Fruit fly (Drosophila melanogaster): ENCODE measurements around the gene ebd1.

The ebd1 gene

DNA sequence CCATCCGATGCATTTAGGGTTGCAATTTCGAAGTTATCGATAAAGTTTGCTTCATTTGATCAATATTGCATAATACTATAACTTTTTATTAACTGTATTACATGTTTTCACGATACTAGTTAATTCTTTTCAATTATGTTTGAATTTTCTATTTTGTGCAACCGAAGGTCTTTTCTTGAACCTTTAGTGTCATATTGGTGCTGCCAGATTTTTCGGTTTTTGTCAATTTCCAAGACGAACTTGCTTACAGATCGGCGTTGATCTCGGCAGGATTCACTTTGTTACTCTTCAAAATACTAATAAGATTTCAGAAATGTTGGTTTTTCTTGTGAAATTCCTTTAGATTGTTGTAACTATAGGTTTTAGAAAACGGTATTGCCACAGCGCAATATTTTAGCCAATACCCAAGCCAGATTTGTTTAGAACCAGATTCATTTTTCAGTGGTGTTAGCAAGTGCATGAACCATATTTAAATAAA, 25.0 kb upstream of the ebd1 start, which contains the start of gene CkIIalpha-i3:
Gene CkIIalpha-i3 (minus strand): TSS at position 263 of the 478 bp plus-strand sequence.
- no peak for TF ChIP-seq CG7045 (GFP tag; optimal IDR thresholded peaks at IDR 0.05)
- no peak for TF ChIP-seq Crg-1 (GFP tag; optimal IDR thresholded peaks at IDR 0.05)
- TF ChIP-seq bab1 (GFP tag; optimal IDR thresholded peaks at IDR 0.05), result no peak
- TF ChIP-seq Clk (GFP tag; optimal IDR thresholded peaks at IDR 0.05), result no peak
- no peak for TF ChIP-seq CG12768 (GFP tag; optimal IDR thresholded peaks at IDR 0.05)
- TF ChIP-seq CG14711 (tag; optimal IDR thresholded peaks at IDR 0.05), result no peak
- no peak for TF ChIP-seq CG1620 (GFP tag; optimal IDR thresholded peaks at IDR 0.05)
- TF ChIP-seq kay (GFP tag; ENCODE audit: borderline replicate concordance), result no peak
- TF ChIP-seq CG7101 (tag; optimal IDR thresholded peaks at IDR 0.05), result no peak
- TF ChIP-seq CG5204 (GFP tag; optimal IDR thresholded peaks at IDR 0.05), result no peak
- no peak for TF ChIP-seq Mnt (GFP tag; optimal IDR thresholded peaks at IDR 0.05)
- TF ChIP-seq cnc (optimal IDR thresholded peaks at IDR 0.05), result no peak
- no peak for TF ChIP-seq pad (GFP tag; optimal IDR thresholded peaks at IDR 0.05)
- TF ChIP-seq tj (GFP tag; optimal IDR thresholded peaks at IDR 0.05), result no peak
- no peak for TF ChIP-seq cic (GFP tag; optimal IDR thresholded peaks at IDR 0.05)
- TF ChIP-seq toe (GFP tag; optimal IDR thresholded peaks at IDR 0.05), result no peak

DNA sequence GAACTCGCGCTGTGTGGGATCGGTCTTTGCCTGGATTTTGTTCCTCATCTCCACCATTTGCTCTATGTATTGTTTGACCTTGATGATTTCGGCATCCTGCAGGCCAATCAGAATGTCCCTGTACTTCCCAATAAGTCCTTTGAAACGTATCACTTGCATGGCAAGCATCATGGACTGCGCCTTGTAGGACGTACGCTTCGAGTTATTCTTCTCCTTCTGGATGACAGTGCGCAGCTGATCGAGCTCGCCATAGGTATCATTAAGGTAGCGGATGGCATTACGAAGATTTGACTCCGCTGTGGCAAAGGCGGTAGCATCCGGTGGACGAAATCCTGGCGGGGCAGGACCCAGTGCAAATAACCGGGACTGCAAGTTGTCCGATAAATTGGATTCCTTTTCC, 24.5 kb upstream of the ebd1 start:
- TF ChIP-seq kay (GFP tag; ENCODE audit: borderline replicate concordance) (no peak), Clk (GFP tag; optimal IDR thresholded peaks at IDR 0.05) (no peak), Crg-1 (GFP tag; optimal IDR thresholded peaks at IDR 0.05) (no peak), CG1620 (GFP tag; optimal IDR thresholded peaks at IDR 0.05) (no peak), Mnt (GFP tag; optimal IDR thresholded peaks at IDR 0.05) (no peak)

DNA sequence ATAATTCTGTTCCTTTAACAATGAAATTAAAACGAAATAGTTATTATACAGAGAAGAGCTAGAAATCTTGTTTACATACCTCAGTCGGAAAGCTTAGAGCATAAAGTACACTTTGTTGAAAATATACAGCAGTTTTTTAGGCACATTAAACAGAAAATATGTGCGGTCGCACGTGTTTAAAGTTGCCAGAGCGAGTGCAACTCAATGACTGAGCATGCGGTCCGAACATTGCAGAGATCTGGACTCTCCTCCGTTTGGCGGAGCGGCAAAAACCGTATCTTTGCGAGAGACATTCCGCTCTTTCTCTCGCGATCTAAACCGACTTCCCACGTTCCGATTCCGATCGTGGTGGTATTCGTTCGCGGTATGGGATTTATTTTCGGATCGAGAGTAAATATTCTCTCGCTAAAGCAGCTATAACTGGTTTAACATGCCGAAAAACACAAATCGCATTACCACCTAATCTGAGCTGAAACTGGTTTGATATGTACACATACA, 22.7 kb upstream of the ebd1 start, which contains the start of gene CG13895:
Gene CG13895 (minus strand): TSS at position 214 of the 498 bp plus-strand sequence.
- TF ChIP-seq CG12768 (GFP tag; optimal IDR thresholded peaks at IDR 0.05), result no peak
- TF ChIP-seq CG1620 (GFP tag; optimal IDR thresholded peaks at IDR 0.05), result no peak
- TF ChIP-seq kay (GFP tag; ENCODE audit: borderline replicate concordance), result no peak
- TF ChIP-seq Clk (GFP tag; optimal IDR thresholded peaks at IDR 0.05), result no peak
- TF ChIP-seq Mnt (GFP tag; optimal IDR thresholded peaks at IDR 0.05), result peak; percentile 46
- no peak for TF ChIP-seq CG14711 (tag; optimal IDR thresholded peaks at IDR 0.05)
- no peak for TF ChIP-seq CG5204 (GFP tag; optimal IDR thresholded peaks at IDR 0.05)
- no peak for TF ChIP-seq CG7101 (tag; optimal IDR thresholded peaks at IDR 0.05)
- TF ChIP-seq cic (GFP tag; optimal IDR thresholded peaks at IDR 0.05), result no peak
- no peak for TF ChIP-seq tj (GFP tag; optimal IDR thresholded peaks at IDR 0.05)
- TF ChIP-seq CG11617 (GFP tag; optimal IDR thresholded peaks at IDR 0.05), result no peak
- no peak for TF ChIP-seq CG7045 (GFP tag; optimal IDR thresholded peaks at IDR 0.05)
- no peak for TF ChIP-seq ovo (GFP tag; optimal IDR thresholded peaks at IDR 0.05)
- TF ChIP-seq Hr96 (GFP tag; optimal IDR thresholded peaks at IDR 0.05), result peak; percentile 4
- peak; percentile 34 for TF ChIP-seq bab1 (GFP tag; optimal IDR thresholded peaks at IDR 0.05)
- TF ChIP-seq CG33017 (tag; optimal IDR thresholded peaks at IDR 0.05), result no peak
- peak; percentile 37 for TF ChIP-seq pad (GFP tag; optimal IDR thresholded peaks at IDR 0.05)

DNA sequence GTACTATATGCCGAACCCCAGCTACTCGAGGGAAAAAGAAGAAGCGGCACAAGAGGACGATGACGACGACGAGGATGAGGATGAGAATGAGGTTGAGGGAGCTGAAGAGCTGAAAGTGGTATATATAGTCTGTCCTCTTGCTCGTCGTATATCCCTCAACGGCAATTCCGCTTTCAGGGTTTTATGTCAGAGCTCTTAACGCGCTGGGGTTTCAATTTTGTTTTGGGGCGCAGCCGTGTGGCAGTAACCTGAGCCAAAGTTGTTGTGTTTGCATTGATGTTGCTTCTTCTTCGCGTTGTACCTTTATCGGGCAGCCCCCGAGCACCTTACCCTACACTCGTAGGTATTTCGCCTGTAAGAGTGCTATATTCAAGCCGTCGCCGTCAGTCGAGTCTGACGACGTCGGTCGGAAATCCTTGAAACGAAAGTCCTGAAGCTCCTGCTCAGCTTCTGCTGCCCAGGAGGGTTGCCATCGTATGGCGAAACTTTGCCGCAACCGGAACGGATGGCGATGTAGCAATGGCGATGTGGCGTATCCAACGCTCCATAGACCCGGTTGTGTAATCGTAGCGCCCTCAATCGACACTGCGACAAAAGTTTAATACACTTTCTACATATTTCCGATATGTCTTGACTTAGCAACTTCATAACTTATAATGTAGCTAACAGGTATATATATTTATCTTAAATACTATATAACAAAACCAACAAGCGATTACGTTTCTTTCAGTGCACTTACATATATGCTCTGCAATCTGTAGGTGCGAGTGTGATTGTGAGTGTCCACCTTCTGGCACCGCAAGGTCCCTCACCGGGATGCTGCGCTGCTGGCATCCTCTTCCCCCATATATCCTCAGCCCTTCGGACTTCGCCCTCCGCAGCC, 19.6 kb upstream of the ebd1 start:
- TF ChIP-seq CG7101 (tag; optimal IDR thresholded peaks at IDR 0.05), result no peak
- TF ChIP-seq Crg-1 (GFP tag; optimal IDR thresholded peaks at IDR 0.05), result no peak
- no peak for TF ChIP-seq CG11617 (GFP tag; optimal IDR thresholded peaks at IDR 0.05)
- no peak for TF ChIP-seq bab1 (GFP tag; optimal IDR thresholded peaks at IDR 0.05)
- no peak for TF ChIP-seq CG14711 (tag; optimal IDR thresholded peaks at IDR 0.05)

DNA sequence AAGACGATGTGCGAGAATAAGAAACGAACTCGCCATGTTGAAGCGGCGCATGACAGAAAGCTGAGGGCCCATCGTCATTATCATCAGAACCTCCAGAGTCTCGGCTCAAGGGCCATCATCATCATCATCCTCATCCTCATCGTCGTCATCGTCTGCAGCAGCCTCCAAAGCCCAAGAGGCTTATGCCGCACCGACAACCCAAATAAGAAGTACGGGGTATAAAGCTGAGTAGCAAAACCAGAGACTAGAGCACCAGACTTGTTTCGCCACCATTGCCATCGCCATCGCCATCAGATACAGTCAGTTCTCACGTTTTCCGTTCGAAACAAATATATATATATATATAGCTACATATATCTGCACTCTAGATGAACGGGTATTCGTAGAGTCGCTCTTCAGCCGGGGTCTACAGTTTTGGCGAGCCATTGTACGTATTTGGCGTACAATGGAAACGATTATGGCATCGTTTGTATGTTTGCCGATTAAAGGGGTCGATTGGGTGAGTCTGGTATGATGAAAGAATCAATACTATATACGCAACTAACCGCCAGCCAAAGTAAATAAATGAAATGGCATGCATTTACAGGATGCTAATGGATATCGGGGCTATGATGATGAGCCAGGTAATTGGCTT, 17.9 kb upstream of the ebd1 start:
- TF ChIP-seq toe (GFP tag; optimal IDR thresholded peaks at IDR 0.05) (no peak), CG11617 (GFP tag; optimal IDR thresholded peaks at IDR 0.05) (no peak), CG7045 (GFP tag; optimal IDR thresholded peaks at IDR 0.05) (no peak), CG5204 (GFP tag; optimal IDR thresholded peaks at IDR 0.05) (no peak), pad (GFP tag; optimal IDR thresholded peaks at IDR 0.05) (no peak)

DNA sequence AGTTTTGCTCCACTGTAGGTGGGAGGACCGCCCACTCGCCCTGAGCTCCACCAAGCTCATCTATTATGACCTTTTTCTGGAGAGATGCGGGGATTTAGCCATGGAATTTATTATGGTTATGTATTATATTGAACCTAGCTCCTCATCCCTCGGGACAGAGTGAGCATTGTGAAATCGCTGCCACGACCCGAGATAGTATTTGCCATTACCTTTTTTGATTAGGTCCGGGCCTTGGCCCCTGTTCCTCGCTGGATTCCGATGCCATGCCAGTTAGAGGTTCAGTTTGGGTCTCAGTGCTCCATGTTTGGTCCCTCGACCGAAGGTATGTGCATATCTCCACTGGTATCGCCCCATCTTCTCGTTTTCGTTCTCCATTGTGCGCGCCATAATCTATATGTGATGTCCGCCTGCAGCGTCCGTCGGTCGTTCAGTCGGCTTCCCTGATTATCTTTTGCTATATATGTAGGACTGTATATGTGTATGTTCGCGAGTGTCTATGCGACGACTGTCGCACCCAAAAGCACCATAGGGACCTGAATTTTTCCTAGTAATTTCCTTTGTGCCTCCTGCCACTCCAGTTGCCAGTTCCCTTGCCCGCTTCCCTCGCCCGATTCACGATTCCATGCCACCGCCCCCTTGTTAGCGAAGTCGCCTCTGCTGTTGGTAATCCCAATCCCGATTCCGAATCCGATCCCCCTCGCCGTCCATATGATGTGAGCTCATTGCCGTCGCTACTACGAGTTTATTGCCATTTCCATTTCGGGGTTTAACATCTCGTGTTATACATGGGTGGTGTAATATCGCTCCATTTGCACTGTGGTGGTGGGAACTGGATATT, 16.7 kb upstream of the ebd1 start:
- TF ChIP-seq CG11617 (GFP tag; optimal IDR thresholded peaks at IDR 0.05), result no peak
